Worm (Caenorhabditis elegans) whole organism, L4 larva: ENCODE results near the gene kvs-1.

Source experiments
- F26F4.8 ChIP-seq: fragments of 200-800 bp; sonication (Bioruptor generic); conservative IDR thresholded peaks from 2 replicates; pipeline ENCODE4 v1.3.6; 2022; ENCODE audit warnings: missing genetic modification characterization, missing compliant biosample characterization
- ZK546.5 ChIP-seq, 2 experiments: sonication (generic microtip); optimal IDR thresholded peaks; 2 replicates each; lab custom pipeline; 2017; ENCODE audit warnings: missing biosample characterization in 2 of 2, missing genetic modification characterization in 2 of 2
- ama-1 ChIP-seq: fragments of 150-350 bp; optimal IDR thresholded peaks from 2 replicates; lab custom pipeline; 2014; ENCODE audit warnings: inconsistent platforms, mixed read lengths
- egl-27 ChIP-seq: sonication (generic microtip); optimal IDR thresholded peaks from 3 replicates; lab custom pipeline; 2017; ENCODE audit warnings: missing biosample characterization, missing genetic modification reagents, missing genetic modification characterization
- lin-15B ChIP-seq: fragments of 150-350 bp; sonication (generic microtip); optimal IDR thresholded peaks from 3 replicates; lab custom pipeline; 2014; ENCODE audit warnings: missing biosample characterization, missing genetic modification characterization
- mdl-1 ChIP-seq, 2 experiments: fragments of 150-350 bp in 1 of 2; sonication (generic microtip) in 1 of 2; optimal IDR thresholded peaks; 2 replicates each; lab custom pipeline; 2014 to 2017; ENCODE audit warnings: missing biosample characterization in 2 of 2, missing genetic modification characterization in 2 of 2
- nhr-28 ChIP-seq: fragments of 150-350 bp; optimal IDR thresholded peaks from 2 replicates; lab custom pipeline; 2014; ENCODE audit warnings: missing biosample characterization, missing genetic modification characterization
- set-16 ChIP-seq: fragments of 200-800 bp; sonication (Bioruptor generic); IDR thresholded peaks from 2 replicates; pipeline ENCODE4 v1.3.6; 2022; ENCODE audit warnings: missing genetic modification reagents, missing genetic modification characterization, missing compliant biosample characterization

DNA sequence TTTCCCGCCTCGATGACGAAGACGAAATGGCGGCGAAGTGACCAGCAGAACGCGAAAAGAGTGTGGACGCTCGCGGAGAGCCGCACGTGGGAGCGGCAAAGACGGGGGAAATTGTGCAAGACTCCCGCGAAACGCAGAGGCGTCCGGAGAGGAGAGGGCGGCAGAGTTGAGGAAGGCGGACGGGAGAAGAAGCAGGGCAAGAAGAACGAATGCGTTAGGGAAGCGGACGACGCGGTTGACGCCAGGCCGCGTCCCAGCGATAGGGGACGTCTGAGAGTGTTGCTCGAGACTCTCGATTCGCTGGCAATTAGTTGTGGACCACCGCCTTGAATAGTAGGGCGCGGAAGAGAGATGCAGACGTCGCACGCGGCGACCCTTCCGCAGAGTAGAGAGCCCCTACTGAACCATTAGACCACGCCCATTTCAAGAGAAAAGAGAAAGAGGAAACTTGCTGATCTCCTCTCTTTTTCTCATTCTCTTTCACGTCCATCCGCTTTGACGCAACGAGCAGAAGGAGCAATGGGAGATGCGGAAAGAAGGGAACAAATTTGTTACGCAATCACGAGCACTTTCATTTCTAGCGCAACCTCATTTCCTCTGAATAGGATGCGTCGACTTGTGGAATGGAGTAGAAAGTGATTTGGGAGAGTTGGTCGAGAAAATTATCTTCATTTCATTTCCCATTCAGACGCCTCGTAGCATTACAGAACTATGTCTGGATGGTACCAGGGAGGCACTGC lies 55.5 kb downstream of the kvs-1 start:
- no peak for TF ChIP-seq lin-15B
- no peak for TF ChIP-seq egl-27 (tag; lab: Kevin White, UChicago)
- TF ChIP-seq ama-1 (lab: Kevin White, UChicago): no peak
- TF ChIP-seq ZK546.5 (tag; optimal IDR thresholded peaks at IDR 0.05; lab: Kevin White, UChicago): no peak
- peak; percentile 97 for TF ChIP-seq set-16 (GFP tag; lab: Robert Waterston, UW)
- TF ChIP-seq mdl-1 (tag; optimal IDR thresholded peaks at IDR 0.05; lab: Kevin White, UChicago): peak in 1 of 2 experiments; percentile 58
- TF ChIP-seq nhr-28 (tag; lab: Kevin White, UChicago): no peak
- TF ChIP-seq F26F4.8 (GFP tag; lab: Robert Waterston, UW): no peak
